Worm (Caenorhabditis elegans): ENCODE results near the gene C33G3.4.

DNA sequence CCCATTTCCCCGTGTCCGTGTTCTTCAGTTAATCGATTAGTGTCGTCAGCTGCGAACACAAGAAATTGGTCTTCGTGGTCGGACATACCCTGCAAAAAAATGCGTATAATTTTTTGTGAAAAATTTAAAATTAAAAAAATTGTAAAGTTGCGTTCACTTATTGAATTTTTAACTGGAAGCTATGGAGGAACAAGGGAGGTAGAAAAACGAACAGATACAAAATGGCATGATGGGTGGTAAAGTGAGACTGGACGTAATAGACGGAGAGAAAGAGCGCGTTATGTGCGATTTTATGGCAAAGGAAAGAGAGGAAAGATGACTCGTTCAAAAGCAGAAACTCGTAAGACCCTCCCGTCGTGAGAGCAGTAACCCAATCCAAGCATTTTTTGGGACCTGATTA is 13.3 kb downstream of the C33G3.4 start, which contains the start of gene C33G3.6:
- TF ChIP-seq tbx-37 (GFP tag; conservative IDR thresholded peaks at IDR 0.05) (no peak), sea-1 (GFP tag; conservative IDR thresholded peaks at IDR 0.05) (no peak), ama-1 (optimal IDR thresholded peaks at IDR 0.05) (no peak), pes-1 (GFP tag; IDR thresholded peaks at IDR 0.05) (no peak), aly-1 (tag; optimal IDR thresholded peaks at IDR 0.05) (no peak), hmg-4 (GFP tag; optimal IDR thresholded peaks at IDR 0.05) (no peak), flt-1 (GFP tag; IDR thresholded peaks at IDR 0.05) (no peak)

All from whole organism, early embryonic.